Worm (Caenorhabditis elegans) whole organism, dauer: ENCODE measurements around the gene C01B9.1.
"Not testable (repeated sequence)": the region's sequence is repeated elsewhere in the genome, so short reads cannot be mapped to it uniquely, and the experiment has no call there.

Source experiments
- unc-62 ChIP-seq: sonication (generic microtip); optimal IDR thresholded peaks from 2 replicates; lab custom pipeline; 2017; ENCODE audit warnings: missing biosample characterization, missing genetic modification reagents, missing genetic modification characterization

Gene C01B9.1

DNA sequence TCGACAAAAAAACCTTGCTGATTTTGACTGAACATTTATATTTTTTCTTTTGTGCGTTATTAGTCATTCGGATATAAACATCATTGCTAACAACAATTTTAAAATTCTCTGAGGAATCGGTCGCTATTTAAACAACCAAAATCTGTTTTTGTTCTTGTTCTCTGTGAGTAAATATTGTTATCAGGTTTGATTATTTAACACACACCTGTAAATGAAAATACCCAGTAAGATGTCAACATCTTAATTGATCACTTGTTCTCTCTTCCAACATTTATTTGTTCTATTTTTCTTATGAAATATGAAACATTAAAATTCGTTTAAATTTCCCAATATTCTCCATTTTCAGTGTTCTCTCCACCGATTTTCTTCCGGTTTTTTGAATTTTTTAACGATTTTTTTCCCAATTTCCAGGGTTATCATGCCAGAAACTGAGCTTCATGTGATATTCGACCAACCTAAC lies 8.3 kb upstream of the C01B9.1 start, which contains the start of gene arrd-11:
Gene arrd-11, plus strand, starts transcription at position 410 of the 460 bp plus-strand sequence.
- TF ChIP-seq unc-62, result no peak

DNA sequence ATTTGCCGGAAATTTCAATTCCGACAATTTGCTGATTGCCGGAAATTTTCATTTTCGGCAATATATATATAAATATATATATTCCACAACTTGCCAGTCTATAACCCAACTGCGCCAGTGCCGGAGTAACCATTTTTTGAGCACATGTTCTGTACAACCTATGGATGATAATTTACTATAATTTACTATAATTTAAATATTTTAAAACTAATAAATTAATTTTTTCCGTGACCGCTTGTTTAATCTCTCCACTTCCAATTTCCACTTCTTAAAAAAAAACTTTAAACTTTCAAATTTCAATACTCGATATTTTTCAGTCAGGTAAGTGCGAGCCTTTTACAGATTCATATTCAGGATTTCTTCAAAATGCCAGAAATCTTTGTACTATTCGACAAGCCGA lies 5.4 kb upstream of the C01B9.1 start, which contains the start of gene arrd-12:
Gene arrd-12, plus strand, starts transcription at position 301 of the 400 bp plus-strand sequence.
- TF ChIP-seq unc-62, result no peak

DNA sequence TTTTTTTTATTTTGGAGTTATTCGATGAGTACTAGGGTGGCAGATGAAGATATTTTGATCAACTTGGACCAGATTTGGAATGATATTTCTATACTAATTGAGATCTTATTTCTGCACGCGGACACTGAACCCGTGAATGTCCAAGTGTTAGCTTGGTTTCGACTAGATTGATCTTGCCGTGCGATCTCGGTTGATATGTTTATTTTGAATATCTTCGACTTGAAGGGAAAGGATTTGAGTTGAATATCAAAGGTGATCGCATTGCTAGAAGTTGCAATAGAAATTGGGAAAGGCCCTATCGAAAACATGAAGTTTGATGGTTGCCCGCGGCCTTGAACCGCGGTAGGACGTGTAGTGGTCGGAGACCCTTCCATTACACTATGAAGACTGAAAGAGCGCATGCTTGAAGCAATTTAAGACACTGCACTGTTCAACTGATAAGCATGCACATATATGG lies 9.4 kb downstream of the C01B9.1 start:
- TF ChIP-seq unc-62, result no peak

DNA sequence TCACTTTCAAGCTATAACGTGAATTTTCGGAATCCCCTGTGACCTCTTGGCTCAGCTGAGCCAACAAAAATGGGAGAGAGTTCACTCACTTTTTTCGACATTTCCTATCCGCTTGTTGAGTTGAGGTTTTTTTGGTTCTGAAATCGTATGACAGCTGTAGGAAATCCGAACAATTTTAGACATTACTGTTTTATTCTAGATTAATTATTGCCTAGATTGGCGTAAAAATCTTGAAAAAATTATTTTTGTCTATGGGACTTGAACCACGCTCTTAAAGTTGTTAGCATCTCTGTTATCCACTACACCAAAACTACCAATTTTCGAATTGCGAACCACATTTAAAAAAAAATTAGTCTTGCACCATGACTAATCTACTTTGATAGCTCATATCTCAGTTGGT lies 12.5 kb downstream of the C01B9.1 start, which contains the start of gene C01B9.4:
Gene C01B9.4, minus strand, starts transcription at position 101 of the 400 bp plus-strand sequence.
- TF ChIP-seq unc-62, result no peak

DNA sequence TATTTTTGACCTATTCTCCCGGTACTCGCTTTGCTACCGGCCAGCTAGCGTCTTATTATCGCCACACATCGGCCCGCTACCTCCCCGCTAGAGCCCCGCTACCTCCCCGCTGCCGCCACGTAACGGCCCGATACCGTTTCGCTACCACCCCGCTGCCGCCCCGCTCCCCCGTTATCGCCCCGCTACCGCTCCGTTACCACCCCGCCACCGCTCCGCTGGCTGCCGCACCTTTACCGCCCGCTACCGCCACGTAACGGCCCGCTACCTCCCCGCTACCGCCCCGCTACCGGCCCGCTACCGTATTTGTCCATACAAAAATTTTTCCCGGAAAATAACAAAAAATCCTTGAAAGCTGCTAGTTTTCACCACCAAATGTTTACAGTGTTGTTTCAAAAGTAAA lies 14.2 kb downstream of the C01B9.1 start:
- TF ChIP-seq unc-62, result no peak

DNA sequence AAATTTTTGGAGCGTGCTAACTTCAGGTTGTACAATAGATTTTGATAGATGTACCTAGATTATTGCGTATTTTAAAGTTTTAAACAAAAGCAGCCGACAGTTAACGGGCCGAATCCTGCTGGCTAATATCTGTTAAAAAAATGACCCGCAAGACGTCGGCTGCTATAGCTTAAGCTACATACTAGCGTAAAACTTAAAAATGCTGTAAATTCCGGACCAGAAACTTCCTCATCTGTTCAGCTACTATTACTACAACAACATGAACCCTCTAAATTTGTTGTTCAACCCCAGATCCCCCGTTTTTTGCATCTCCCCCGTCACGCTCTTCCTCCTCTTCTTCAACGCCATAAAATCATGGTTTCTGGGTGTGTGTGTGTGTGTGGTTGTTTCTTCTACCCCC lies 15.5 kb downstream of the C01B9.1 start:
- no peak for TF ChIP-seq unc-62

DNA sequence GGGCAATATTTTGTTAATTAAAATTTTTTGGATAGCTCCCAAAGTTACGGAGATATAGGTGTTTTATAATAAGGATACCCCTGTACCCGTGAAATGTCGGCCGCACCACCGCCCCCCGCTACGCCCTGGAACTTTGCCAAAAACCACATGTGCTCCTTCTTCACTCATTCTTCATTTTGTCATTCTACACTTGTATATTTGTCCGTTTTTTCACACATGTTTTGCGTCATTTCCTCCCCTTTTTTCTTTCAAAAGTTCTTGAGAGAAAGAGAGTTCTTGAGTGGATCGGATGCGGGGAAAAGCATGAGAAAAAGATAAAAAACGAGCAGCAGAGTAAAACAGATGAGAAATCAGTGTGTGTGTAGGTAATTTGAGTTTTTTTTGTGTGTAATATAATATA lies 17.4 kb downstream of the C01B9.1 start:
- no peak for TF ChIP-seq unc-62

DNA sequence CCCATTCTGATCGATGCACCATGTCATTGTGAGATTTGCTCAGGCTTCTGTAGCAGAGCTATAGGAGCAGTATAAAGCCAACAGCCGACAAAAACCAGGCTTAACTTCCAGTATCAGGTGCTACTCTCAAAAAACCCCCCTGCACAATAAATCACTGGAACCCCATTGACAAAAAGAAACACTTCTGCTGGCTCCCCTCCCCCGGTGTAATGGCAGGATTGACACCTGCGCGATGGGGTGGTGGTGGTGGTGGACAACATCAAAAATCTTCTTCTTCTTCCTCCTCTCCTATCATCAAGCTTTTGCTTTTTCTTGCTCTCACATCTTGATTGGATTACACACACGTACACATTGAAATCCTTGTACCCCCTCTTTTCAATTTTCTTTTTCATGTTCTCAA lies 18.3 kb downstream of the C01B9.1 start:
- no peak for TF ChIP-seq unc-62

DNA sequence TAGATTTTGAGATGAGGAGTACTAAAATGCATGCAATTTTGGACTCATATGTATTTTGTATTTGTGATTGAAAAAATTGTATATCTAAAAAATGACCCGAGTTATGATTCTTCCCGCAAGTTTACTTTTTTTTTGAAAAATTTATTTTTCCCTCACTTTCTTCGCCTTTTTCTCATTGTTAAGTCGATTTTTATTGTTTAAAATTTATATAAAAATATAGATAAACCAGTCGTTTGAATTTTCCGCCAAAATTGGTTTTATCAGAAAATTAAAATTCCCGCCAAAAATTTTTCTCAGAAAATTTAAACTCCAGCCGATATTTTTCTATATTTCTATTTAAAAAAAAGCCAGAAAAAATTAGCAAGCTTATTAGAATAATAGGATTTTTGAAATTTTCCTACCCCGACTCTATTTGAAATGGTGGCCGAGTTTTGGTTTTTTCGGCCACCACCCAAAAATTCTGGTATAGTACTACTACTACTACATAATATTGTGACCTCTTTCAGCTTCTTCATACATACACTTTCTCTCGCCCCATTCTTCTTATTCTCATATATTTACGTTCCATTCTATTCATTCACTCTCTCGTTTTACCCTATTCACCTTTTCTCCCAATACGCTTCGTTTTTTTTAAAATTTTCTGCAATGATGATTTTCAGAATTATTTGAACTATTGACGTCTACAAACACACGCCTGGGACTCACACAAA lies 20.4 kb downstream of the C01B9.1 start, which contains the start of gene ZK131.11:
Gene ZK131.11, plus strand, starts transcription at position 660 of the 710 bp plus-strand sequence.
- TF ChIP-seq unc-62, result no peak

DNA sequence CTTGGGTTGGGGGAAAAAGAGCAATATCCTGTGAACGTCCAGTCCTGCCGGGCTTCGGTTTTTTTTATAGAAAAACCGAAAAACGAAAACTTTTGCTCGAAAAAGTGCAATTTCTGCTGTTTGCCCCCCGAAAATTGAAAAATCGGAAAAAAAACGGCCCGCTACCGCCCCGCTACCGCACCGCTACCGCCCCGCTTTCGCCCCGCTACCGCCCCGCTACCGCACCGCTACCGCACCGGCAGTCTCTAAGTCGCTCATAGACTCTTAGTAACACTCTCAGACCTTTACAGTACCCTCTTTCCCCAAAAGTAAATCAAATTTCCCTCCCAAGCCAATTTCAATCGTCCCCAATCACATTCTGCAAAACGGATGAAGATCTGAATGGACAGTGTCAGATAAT lies 23.8 kb downstream of the C01B9.1 start:
- TF ChIP-seq unc-62, result no peak

DNA sequence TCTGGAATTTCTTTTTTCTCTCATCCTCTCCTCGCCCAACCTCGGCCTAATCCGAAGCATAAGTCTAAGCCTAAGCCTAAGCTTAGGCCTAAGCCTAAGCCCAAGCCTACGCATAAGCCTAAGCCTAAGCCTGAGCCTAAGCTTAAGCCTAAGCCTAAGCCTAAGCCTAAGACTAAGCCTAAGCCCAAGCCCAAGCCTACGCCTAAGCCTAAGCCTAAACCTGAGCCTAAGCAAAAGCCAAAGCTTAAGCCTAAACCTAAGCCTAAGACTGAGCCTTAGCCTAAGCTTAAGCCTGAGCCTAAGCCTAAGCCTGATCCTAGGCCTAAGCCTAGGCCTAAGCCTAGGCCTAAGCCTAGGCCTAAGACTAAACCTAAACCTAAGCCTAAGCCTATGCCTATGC lies 24.9 kb downstream of the C01B9.1 start:
- TF ChIP-seq unc-62, result no peak

DNA sequence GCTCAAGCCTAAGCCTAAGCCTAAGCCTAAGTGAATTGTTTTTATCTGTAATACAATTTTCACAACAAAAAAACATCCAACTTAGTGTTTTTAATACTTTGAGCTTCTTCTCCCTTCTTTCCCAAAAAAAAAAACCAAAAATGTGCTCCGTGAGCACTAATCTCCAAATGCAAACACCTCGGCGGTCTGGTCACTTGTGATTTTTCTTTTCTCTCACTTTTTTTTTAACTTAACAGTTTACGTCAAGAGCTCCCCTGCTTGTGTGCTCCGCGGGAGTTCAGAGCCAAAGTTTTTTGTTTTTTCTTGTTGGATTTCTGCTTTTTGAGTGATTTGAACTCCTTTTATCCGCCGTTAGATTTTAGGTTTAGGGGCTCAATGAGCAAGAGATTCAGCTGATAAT lies 34.9 kb downstream of the C01B9.1 start:
- TF ChIP-seq unc-62, result no peak

DNA sequence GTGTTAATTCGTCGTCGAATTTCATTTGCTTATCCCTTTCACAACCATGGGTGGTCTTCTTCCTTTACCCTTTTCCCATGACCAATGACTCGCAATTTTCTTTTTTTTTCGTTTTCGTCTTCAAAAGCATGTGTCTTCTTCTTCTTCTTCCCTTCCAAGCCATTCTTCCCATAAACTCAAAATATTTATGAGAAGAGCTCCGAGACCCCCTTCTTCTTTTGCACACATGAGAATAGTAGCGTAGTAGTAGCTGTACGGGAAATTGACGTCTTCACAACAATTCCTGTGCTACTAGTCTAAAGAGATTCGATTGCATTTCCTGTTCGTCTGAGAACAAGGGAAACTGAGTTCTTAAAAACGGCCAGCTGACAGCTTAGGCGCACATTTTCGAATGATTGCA lies 41.0 kb downstream of the C01B9.1 start:
- no peak for TF ChIP-seq unc-62

DNA sequence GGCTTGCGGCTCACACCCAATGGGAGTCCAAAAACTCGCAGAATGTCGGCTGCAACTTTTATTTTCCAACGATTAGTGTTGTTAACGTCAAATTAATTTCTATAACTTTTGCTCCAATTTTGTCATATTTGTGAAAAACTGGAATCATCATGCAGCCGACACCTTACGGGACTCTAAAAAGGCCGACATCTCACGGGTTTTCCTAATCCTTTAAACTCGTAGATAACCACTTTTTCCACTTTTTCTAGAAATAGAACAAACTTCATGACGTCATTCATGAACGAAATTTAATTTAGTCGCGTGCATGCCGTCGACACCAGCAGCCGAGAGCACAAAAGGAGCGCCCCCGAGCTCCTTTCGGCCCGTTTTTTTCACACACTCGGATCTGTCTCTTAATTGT lies 42.0 kb downstream of the C01B9.1 start:
- no peak for TF ChIP-seq unc-62

DNA sequence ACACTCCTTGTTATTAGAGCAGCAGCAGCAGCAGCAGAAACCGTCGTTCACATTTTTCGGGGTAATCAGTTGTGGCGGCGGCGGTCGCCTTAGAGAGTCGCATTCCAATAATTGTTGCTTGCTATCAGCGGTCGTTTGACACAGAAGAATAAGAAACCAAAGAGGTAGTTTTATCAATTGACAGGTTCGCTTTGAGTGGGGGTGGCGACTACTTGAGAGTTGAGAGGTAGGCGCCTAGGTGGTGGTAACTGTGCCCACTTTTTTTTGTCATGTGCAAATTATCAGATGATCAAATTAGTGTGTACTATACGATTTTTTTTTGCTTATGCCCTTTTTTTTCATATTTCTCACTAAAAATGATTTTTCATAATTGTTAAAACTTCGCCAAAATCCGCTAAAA lies 42.6 kb downstream of the C01B9.1 start:
- no peak for TF ChIP-seq unc-62

DNA sequence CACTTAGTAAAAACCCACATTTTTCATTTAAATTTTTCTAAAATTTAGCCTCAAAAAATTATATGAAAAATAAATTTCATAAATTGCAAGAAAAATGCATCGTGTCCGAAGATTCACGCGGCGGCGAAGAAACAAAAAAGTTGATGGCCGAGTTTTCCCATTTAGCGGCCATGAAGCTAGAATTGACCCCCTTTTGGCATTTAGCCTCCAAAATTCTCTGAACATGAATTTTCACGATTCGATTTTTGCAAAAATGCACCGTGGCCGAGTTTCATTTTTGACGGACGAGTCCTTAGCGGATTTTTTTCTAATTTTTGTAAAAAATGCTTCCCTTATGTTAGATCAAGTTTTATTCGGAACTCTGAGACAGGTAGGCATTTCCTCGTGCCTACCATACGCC lies 44.1 kb downstream of the C01B9.1 start:
- no peak for TF ChIP-seq unc-62

DNA sequence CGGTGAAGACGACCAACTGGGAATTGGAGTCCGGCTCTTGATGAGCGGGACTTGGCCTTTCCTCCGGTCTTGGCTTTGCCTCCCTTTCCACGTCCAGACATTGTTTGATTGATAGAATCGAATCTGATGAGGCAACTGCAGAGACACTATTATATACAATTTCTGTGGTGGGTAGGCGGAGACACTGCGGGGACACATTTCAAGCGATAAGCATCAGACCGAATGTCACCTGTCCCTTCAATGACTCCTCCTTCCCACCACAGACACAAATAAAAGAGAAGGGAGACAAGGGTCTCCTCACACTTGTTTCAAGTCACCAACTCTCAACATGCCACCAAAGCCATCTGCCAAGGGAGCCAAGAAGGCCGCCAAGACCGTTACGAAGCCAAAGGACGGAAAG lies 46.7 kb downstream of the C01B9.1 start, which contains the start of gene his-16:
Gene his-16, minus strand, starts transcription at position 101 of the 400 bp plus-strand sequence.
- TF ChIP-seq unc-62, result not testable (repeated sequence)

DNA sequence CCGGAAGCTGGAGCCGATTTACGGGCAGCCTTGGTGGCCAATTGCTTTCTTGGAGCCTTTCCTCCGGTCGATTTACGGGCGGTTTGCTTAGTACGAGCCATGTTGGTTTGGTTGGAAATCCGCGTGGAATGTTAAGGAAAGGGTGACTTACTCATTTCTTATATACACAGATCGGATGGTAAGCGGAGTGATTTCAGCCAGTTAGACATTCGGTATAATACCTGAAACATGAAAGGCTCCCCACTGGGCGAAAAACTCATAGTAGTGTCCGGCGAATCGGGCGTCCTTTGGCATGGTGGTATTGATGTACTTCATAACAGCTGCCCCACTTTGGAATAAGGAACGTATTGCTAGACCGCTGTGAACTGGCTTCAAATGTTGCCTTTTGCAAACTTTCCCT lies 57.2 kb downstream of the C01B9.1 start, which contains the start of gene his-42:
Gene his-42, minus strand, starts transcription at position 101 of the 400 bp plus-strand sequence.
- TF ChIP-seq unc-62, result no peak
